Worm (Caenorhabditis elegans) whole organism, L4 larva: ENCODE measurements around the gene set-25.

Experiments
- ceh-20 ChIP-seq: fragments of 200-800 bp; sonication (Bioruptor generic); IDR thresholded peaks from 2 replicates; pipeline ENCODE4 v1.3.6; 2022; ENCODE audit warnings: missing genetic modification reagents, missing genetic modification characterization, missing compliant biosample characterization
- ceh-32 ChIP-seq: sonication (generic microtip); optimal IDR thresholded peaks from 2 replicates; lab custom pipeline; 2016; ENCODE audit warnings: mild to moderate bottlenecking, missing genetic modification characterization, missing compliant biosample characterization; ENCODE audit not compliant: poor library complexity
- mep-1 ChIP-seq: fragments of 150-350 bp; sonication (generic microtip); optimal IDR thresholded peaks from 3 replicates; lab custom pipeline; 2014; ENCODE audit warnings: missing biosample characterization, missing genetic modification characterization
- mxl-2 ChIP-seq: fragments of 200-800 bp; sonication (Bioruptor generic); conservative IDR thresholded peaks from 2 replicates; pipeline ENCODE4 v1.3.6; 2022; ENCODE audit warnings: missing genetic modification reagents, missing genetic modification characterization, missing compliant biosample characterization
- nhr-76 ChIP-seq: fragments of 150-350 bp; optimal IDR thresholded peaks from 2 replicates; lab custom pipeline; 2014; ENCODE audit warnings: missing biosample characterization, missing genetic modification characterization
- pha-4 ChIP-seq, 2 experiments: fragments of 150-350 bp in 1 of 2; fragments of 200-800 bp in 1 of 2; sonication (Bioruptor generic) in 1 of 2; IDR thresholded peaks in 1 of 2; optimal IDR thresholded peaks in 1 of 2; 2 replicates each; pipeline versions ENCODE4 v1.3.6 to Lab custom; 2014 to 2022; ENCODE audit warnings: missing genetic modification characterization in 2 of 2, missing genetic modification reagents in 2 of 2, missing biosample characterization in 1 of 2, missing compliant biosample characterization in 1 of 2
- sdz-12 ChIP-seq: fragments of 200-800 bp; sonication (Bioruptor generic); optimal IDR thresholded peaks from 2 replicates; lab custom pipeline; 2018; ENCODE audit warnings: mild to moderate bottlenecking, missing genetic modification characterization, missing compliant biosample characterization
- snpc-4 ChIP-seq: fragments of 150-350 bp; optimal IDR thresholded peaks from 2 replicates; lab custom pipeline; 2014; ENCODE audit warnings: missing biosample characterization, missing genetic modification characterization
- unc-130 ChIP-seq: sonication (generic microtip); optimal IDR thresholded peaks from 2 replicates; lab custom pipeline; 2016; ENCODE audit warnings: missing genetic modification reagents, missing genetic modification characterization, missing compliant biosample characterization

- TF ChIP-seq unc-130 (GFP tag; lab: Kevin White, UChicago) (no peak), ceh-20 (GFP tag; lab: Robert Waterston, UW) (no peak), mxl-2 (GFP tag; lab: Robert Waterston, UW) (no peak), pha-4 (GFP tag; IDR thresholded peaks at IDR 0.05; lab: Robert Waterston, UW) (no peak), pha-4 (tag; optimal IDR thresholded peaks at IDR 0.05; lab: Kevin White, UChicago) (no peak), sdz-12 (GFP tag; lab: Kevin White, UChicago) (no peak), snpc-4 (no peak), mep-1 (tag; lab: Kevin White, UChicago) (no peak), nhr-76 (no peak), ceh-32 (no peak)
Observed at ce11 chrIII:13316935-13317334, 24.0 kb upstream of the set-25 start.
